Worm (Caenorhabditis elegans) whole organism, mixed stage, embryonic: ENCODE data around the gene K03H1.12.

Experiments
- M03D4.4 ChIP-seq: sonication (generic microtip); optimal IDR thresholded peaks from 2 replicates; lab custom pipeline; 2017; ENCODE audit warnings: mild to moderate bottlenecking, missing genetic modification characterization, missing compliant biosample characterization
- bed-3 ChIP-seq: fragments of 200-800 bp; sonication (Bioruptor generic); optimal IDR thresholded peaks from 3 replicates; lab custom pipeline; 2018; ENCODE audit warnings: mild to moderate bottlenecking, missing genetic modification characterization, moderate library complexity, missing compliant biosample characterization
- blmp-1 ChIP-seq: fragments of 150-350 bp; optimal IDR thresholded peaks from 2 replicates; lab custom pipeline; 2014; ENCODE audit warnings: missing biosample characterization, missing genetic modification characterization
- ceh-39 ChIP-seq: fragments of 150-350 bp; optimal IDR thresholded peaks from 2 replicates; lab custom pipeline; 2014; ENCODE audit warnings: missing biosample characterization, missing genetic modification characterization
- ceh-43 ChIP-seq: fragments of 200-800 bp; sonication (Bioruptor generic); optimal IDR thresholded peaks from 2 replicates; lab custom pipeline; 2018; ENCODE audit warnings: mild to moderate bottlenecking, missing genetic modification characterization, moderate library complexity, missing compliant biosample characterization
- ceh-83 ChIP-seq: fragments of 200-800 bp; sonication (Bioruptor generic); optimal IDR thresholded peaks from 2 replicates; lab custom pipeline; 2018; ENCODE audit warnings: mild to moderate bottlenecking, missing genetic modification characterization, missing compliant biosample characterization
- ces-1 ChIP-seq: fragments of 150-350 bp; optimal IDR thresholded peaks from 2 replicates; lab custom pipeline; 2014; ENCODE audit warnings: missing biosample characterization, missing genetic modification reagents, missing genetic modification characterization
- cnd-1 ChIP-seq: fragments of 200-800 bp; sonication (Bioruptor generic); optimal IDR thresholded peaks from 2 replicates; lab custom pipeline; 2018; ENCODE audit warnings: mild to moderate bottlenecking, missing genetic modification characterization, missing compliant biosample characterization
- drap-1 ChIP-seq: fragments of 200-800 bp; sonication (Bioruptor generic); optimal IDR thresholded peaks from 3 replicates; lab custom pipeline; 2018; ENCODE audit warnings: mild to moderate bottlenecking, missing genetic modification characterization, missing compliant biosample characterization
- elt-1 ChIP-seq: sonication (generic microtip); optimal IDR thresholded peaks from 2 replicates; lab custom pipeline; 2017; ENCODE audit warnings: missing genetic modification characterization, mild to moderate bottlenecking, missing compliant biosample characterization, antibody characterized with exemption, moderate library complexity, borderline replicate concordance; ENCODE audit not compliant: insufficient read depth
- elt-3 ChIP-seq: fragments of 150-350 bp; optimal IDR thresholded peaks from 2 replicates; lab custom pipeline; 2014; ENCODE audit warnings: missing biosample characterization, missing genetic modification characterization
- flh-1 ChIP-seq: fragments of 200-800 bp; sonication (Bioruptor generic); optimal IDR thresholded peaks from 2 replicates; lab custom pipeline; 2018; ENCODE audit warnings: mild to moderate bottlenecking, missing genetic modification characterization, moderate library complexity, missing compliant biosample characterization
- ham-2 ChIP-seq: fragments of 200-800 bp; sonication (Bioruptor generic); optimal IDR thresholded peaks from 2 replicates; lab custom pipeline; 2018; ENCODE audit warnings: mild to moderate bottlenecking, missing genetic modification characterization, missing compliant biosample characterization
- hlh-1 ChIP-seq: fragments of 150-350 bp; optimal IDR thresholded peaks from 2 replicates; lab custom pipeline; 2014; ENCODE audit warnings: missing biosample characterization, missing genetic modification reagents, missing genetic modification characterization
- lin-13 ChIP-seq: fragments of 150-350 bp; optimal IDR thresholded peaks from 2 replicates; lab custom pipeline; 2014; ENCODE audit warnings: missing biosample characterization, missing genetic modification characterization
- lin-32 ChIP-seq: fragments of 200-800 bp; sonication (Bioruptor generic); optimal IDR thresholded peaks from 2 replicates; lab custom pipeline; 2018; ENCODE audit warnings: mild to moderate bottlenecking, missing genetic modification characterization, missing compliant biosample characterization
- lsy-2 ChIP-seq: fragments of 150-350 bp; optimal IDR thresholded peaks from 2 replicates; lab custom pipeline; 2014; ENCODE audit warnings: missing biosample characterization, missing genetic modification characterization
- mab-5 ChIP-seq: fragments of 150-350 bp; optimal IDR thresholded peaks from 2 replicates; lab custom pipeline; 2014; ENCODE audit warnings: missing biosample characterization, missing genetic modification characterization
- mep-1 ChIP-seq: fragments of 150-350 bp; optimal IDR thresholded peaks from 2 replicates; lab custom pipeline; 2017; ENCODE audit warnings: missing biosample characterization, missing genetic modification reagents, missing genetic modification characterization, inconsistent platforms
- mls-2 ChIP-seq: sonication (generic microtip); optimal IDR thresholded peaks from 2 replicates; lab custom pipeline; 2016; ENCODE audit warnings: mild to moderate bottlenecking, missing genetic modification characterization, moderate library complexity, missing compliant biosample characterization
- nhr-12 ChIP-seq: fragments of 150-350 bp; optimal IDR thresholded peaks from 2 replicates; lab custom pipeline; 2014; ENCODE audit warnings: missing biosample characterization, missing genetic modification characterization
- nhr-2 ChIP-seq: fragments of 150-350 bp; optimal IDR thresholded peaks from 2 replicates; lab custom pipeline; 2014; ENCODE audit warnings: missing biosample characterization, missing genetic modification characterization
- nhr-237 ChIP-seq: fragments of 150-350 bp; optimal IDR thresholded peaks from 2 replicates; lab custom pipeline; 2014; ENCODE audit warnings: missing biosample characterization, missing genetic modification characterization
- nhr-28 ChIP-seq: fragments of 150-350 bp; optimal IDR thresholded peaks from 2 replicates; lab custom pipeline; 2014; ENCODE audit warnings: missing biosample characterization, missing genetic modification characterization
- nhr-76 ChIP-seq: sonication (generic microtip); optimal IDR thresholded peaks from 2 replicates; lab custom pipeline; 2017; ENCODE audit warnings: missing biosample characterization, missing genetic modification characterization
- pha-4 ChIP-seq: fragments of 150-350 bp; optimal IDR thresholded peaks from 2 replicates; lab custom pipeline; 2018; ENCODE audit warnings: missing biosample characterization, missing genetic modification reagents, missing genetic modification characterization
- sem-2 ChIP-seq: fragments of 200-800 bp; sonication (Bioruptor generic); optimal IDR thresholded peaks from 2 replicates; lab custom pipeline; 2018; ENCODE audit warnings: mild to moderate bottlenecking, missing genetic modification characterization, missing compliant biosample characterization
- snpc-4 ChIP-seq: fragments of 150-350 bp; optimal IDR thresholded peaks from 2 replicates; lab custom pipeline; 2014; ENCODE audit warnings: missing biosample characterization, missing genetic modification characterization
- sptf-1 ChIP-seq: sonication (generic microtip); optimal IDR thresholded peaks from 2 replicates; lab custom pipeline; 2017; ENCODE audit warnings: mild to moderate bottlenecking, missing genetic modification characterization, moderate library complexity, missing compliant biosample characterization
- tbx-8 ChIP-seq: fragments of 200-800 bp; sonication (Bioruptor generic); optimal IDR thresholded peaks from 2 replicates; lab custom pipeline; 2018; ENCODE audit warnings: mild to moderate bottlenecking, missing genetic modification characterization, moderate library complexity, missing compliant biosample characterization
- unc-120 ChIP-seq: sonication (generic microtip); optimal IDR thresholded peaks from 2 replicates; lab custom pipeline; 2017; ENCODE audit warnings: missing genetic modification characterization, missing compliant biosample characterization; ENCODE audit not compliant: poor library complexity, severe bottlenecking
- unc-39 ChIP-seq: fragments of 150-350 bp; optimal IDR thresholded peaks from 2 replicates; lab custom pipeline; 2014; ENCODE audit warnings: missing biosample characterization, missing genetic modification characterization
- unc-62 ChIP-seq: fragments of 150-350 bp; optimal IDR thresholded peaks from 2 replicates; lab custom pipeline; 2014; ENCODE audit warnings: missing biosample characterization, missing genetic modification reagents, missing genetic modification characterization
- zip-8 ChIP-seq: fragments of 150-350 bp; optimal IDR thresholded peaks from 2 replicates; lab custom pipeline; 2014; ENCODE audit warnings: missing biosample characterization, missing genetic modification characterization
- ztf-11 ChIP-seq: fragments of 150-350 bp; optimal IDR thresholded peaks from 2 replicates; lab custom pipeline; 2014; ENCODE audit warnings: missing biosample characterization, missing genetic modification characterization

The K03H1.12 gene

DNA sequence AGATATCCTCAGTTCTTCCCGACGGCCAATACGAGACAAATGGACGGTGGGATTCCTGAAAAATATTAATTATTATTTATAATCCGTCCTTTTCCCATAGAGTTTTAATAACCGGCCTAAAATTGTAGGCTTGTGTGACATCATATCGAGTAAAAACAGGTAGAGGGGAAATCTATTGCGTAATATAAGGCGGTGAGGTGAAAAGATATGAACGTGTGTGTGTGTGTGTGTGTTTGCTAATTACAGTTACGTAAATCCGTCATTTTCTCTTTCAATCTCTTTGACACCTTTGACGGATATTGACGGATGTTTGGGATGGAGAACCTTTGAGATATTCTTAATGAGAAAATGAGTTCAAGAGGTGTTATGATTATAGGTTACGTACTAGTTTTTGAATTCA lies 24.0 kb downstream of the K03H1.12 start:
- no peak for TF ChIP-seq sem-2
- no peak for TF ChIP-seq nhr-12 (tag; lab: Kevin White, UChicago)
- TF ChIP-seq elt-3, result no peak
- peak; percentile 32 for TF ChIP-seq ceh-43 (GFP tag; lab: Kevin White, UChicago)
- TF ChIP-seq ceh-39 (tag; lab: Kevin White, UChicago), result no peak
- TF ChIP-seq unc-120 (tag; lab: Kevin White, UChicago), result no peak
- TF ChIP-seq nhr-76 (tag; lab: Kevin White, UChicago), result no peak
- TF ChIP-seq elt-1 (tag; lab: Kevin White, UChicago), result no peak
- no peak for TF ChIP-seq pha-4 (tag; lab: Kevin White, UChicago)
- no peak for TF ChIP-seq lsy-2 (tag; lab: Kevin White, UChicago)
- no peak for TF ChIP-seq mep-1 (tag; lab: Kevin White, UChicago)
- TF ChIP-seq tbx-8 (GFP tag; lab: Kevin White, UChicago), result no peak
- TF ChIP-seq nhr-237 (tag; lab: Kevin White, UChicago), result peak; percentile 8
- no peak for TF ChIP-seq lin-13 (tag; lab: Kevin White, UChicago)
- peak; percentile 12 for TF ChIP-seq mls-2
- TF ChIP-seq sptf-1 (tag; lab: Kevin White, UChicago), result no peak
- peak; percentile 99 for TF ChIP-seq zip-8
- no peak for TF ChIP-seq ceh-83 (GFP tag; lab: Kevin White, UChicago)
- no peak for TF ChIP-seq hlh-1
- no peak for TF ChIP-seq ces-1 (GFP tag; lab: Kevin White, UChicago)
- peak; percentile 92 for TF ChIP-seq nhr-2 (tag; lab: Kevin White, UChicago)
- TF ChIP-seq snpc-4, result no peak
- TF ChIP-seq lin-32 (GFP tag; lab: Kevin White, UChicago), result no peak
- TF ChIP-seq drap-1 (GFP tag; lab: Kevin White, UChicago), result no peak
- TF ChIP-seq M03D4.4 (tag; lab: Kevin White, UChicago), result no peak
- TF ChIP-seq cnd-1 (tag; lab: Kevin White, UChicago), result peak; percentile 13
- TF ChIP-seq nhr-28 (tag; lab: Kevin White, UChicago), result no peak
- no peak for TF ChIP-seq flh-1 (GFP tag; lab: Kevin White, UChicago)
- TF ChIP-seq unc-39, result no peak
- no peak for TF ChIP-seq ham-2 (GFP tag; lab: Kevin White, UChicago)
- no peak for TF ChIP-seq blmp-1
- TF ChIP-seq mab-5 (tag; lab: Kevin White, UChicago), result no peak
- no peak for TF ChIP-seq bed-3
- no peak for TF ChIP-seq ztf-11 (tag; lab: Kevin White, UChicago)
- peak; percentile 65 for TF ChIP-seq unc-62 (GFP tag; lab: Kevin White, UChicago)

DNA sequence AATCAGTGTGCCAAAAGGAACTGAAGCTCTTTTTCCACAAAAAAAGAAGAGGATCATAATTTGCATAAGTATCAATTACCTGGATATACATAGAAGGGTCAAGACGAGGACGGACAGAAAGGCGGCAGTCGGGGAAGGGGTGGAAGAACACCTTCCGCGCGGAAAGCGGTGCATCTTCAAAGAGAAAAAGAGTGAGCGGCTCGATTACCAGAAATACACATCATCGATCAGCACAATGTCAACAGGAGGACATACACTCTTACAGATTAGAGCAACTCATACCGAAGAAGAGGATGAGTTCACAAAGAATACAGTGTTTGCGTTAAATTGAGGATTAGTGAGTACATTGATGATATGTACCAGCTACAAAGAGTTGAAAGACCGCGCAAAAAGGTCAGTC lies 27.9 kb downstream of the K03H1.12 start:
- TF ChIP-seq ceh-39 (tag; lab: Kevin White, UChicago) (no peak), sptf-1 (tag; lab: Kevin White, UChicago) (no peak), unc-39 (no peak), lin-32 (GFP tag; lab: Kevin White, UChicago) (no peak), nhr-2 (tag; lab: Kevin White, UChicago) (peak; percentile 77), ceh-83 (GFP tag; lab: Kevin White, UChicago) (no peak)

DNA sequence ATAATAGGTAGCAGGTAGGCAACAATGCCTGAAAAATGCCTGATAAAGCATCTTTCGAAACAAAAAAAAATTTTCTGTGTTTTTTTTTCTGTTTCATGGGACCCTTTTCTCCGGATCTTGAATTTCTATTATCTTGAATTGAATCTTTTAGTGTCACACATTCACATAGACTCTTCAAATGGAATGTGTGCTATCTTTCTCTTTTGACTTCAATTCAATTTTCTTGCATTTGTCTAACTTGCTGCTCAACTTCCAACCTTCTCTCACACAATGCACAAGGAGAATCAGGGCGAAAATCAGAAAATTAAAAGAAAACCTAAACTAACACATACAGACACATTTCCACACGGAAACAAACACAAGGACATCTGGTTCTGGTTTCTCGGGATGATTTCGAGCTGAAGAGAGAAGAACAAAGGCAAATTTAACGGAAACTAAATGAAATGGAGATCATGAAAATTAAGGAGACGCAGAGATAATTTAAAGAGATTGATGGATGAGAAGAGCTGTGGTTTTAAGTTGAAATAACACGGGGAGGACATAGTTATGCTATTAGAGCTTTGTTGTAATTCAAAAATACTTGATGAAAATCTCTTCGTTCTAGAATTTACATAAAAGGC lies 30.9 kb downstream of the K03H1.12 start:
- TF ChIP-seq snpc-4 (no peak), ces-1 (GFP tag; lab: Kevin White, UChicago) (peak; percentile 66)

DNA sequence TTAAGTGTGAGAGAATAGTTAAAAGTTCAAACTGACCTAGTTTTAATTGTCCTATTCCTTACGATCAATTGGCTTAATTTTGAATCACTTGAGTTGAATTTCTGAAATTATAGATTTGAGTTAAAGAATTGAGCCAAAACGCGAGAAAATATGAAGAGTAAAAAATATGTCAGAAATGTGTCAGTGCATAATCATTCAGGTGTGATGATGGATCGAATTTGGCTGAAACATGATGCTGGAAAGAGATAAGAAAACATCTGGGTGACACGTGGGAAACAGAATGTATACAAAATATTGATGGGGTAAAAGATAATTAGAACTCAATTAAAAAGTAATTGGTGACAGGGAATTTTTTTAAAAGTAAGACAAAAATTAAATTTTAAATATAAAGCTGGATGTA lies 32.3 kb downstream of the K03H1.12 start, which contains the start of gene R10E12.2:
Gene R10E12.2, minus strand, starts transcription at position 101 of the 400 bp plus-strand sequence.
- TF ChIP-seq sem-2 (no peak), lin-32 (GFP tag; lab: Kevin White, UChicago) (no peak), sptf-1 (tag; lab: Kevin White, UChicago) (no peak)
- TF ChIP-seq, all 35 proteins: peak for 0
